Fruit fly (Drosophila melanogaster): Measurements from ENCODE around the gene CG5080.

- TF ChIP-seq CTCF (optimal IDR thresholded peaks at IDR 0.05) (no peak), CG8478 (optimal IDR thresholded peaks at IDR 0.05) (no peak)
Observed at dm6 chr2L:1185642-1186497, 22.2 kb upstream of the CG5080 start, which contains the start of gene CG5001.
